Fruit fly (Drosophila melanogaster): ENCODE data around the gene beg.

DNA sequence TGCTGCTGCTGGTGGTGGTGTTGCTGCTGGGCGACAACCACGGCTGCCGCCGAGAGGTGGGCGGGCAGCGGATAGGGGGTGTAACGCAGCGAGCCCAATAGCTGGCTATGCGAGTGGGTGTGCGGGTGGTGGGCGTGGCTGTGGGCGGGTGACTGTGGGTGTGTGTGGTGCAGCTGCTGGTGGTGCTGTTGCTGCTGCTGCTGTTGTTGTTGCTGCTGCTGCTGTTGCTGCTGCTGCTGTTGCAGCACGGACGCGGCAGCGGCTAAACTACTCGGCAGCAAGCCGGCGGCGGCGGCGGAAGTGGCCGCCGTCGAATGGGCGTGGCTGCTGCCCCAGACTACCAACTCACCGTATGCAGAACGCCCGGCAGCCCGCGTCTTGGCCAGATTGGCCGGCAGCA is 41.8 kb downstream of the beg start:
- TF ChIP-seq CG8478 (optimal IDR thresholded peaks at IDR 0.05), result no peak
- no peak for TF ChIP-seq CTCF (optimal IDR thresholded peaks at IDR 0.05)
